Fruit fly (Drosophila melanogaster): ENCODE results near the gene CG3225.

DNA sequence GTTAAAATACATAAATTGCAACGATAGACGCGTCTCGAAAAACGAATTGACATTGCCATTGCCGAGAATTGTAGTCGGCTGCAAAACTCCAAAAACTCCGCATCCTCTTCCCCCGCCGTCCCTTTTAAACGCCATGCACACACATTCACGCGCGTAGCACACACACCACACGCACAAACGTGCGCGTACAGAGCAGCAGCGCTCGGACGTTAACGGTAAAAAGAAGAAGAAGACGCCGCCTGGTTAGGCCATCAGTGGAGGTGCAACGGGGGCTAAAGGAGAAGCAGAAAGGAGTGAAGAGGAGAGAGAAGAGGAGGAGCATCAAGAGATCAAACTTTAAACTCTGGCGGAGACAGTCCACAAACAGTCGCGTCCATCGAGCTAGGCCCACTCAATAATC is 4.2 kb upstream of the CG3225 start:
- TF ChIP-seq tio (GFP tag; optimal IDR thresholded peaks at IDR 0.05) (no peak), Atf3 (GFP tag; optimal IDR thresholded peaks at IDR 0.05) (no peak), CG6689 (GFP tag; IDR thresholded peaks at IDR 0.05) (no peak), Side (GFP tag; optimal IDR thresholded peaks at IDR 0.05) (no peak), CG15269 (tag; optimal IDR thresholded peaks at IDR 0.05) (no peak), Kr (GFP tag; optimal IDR thresholded peaks at IDR 0.05) (no peak), Usf (GFP tag; optimal IDR thresholded peaks at IDR 0.05) (no peak)

All from whole organism, embryonic.